Fruit fly (Drosophila melanogaster): ENCODE results near the gene Ocho.

Gene Ocho

DNA sequence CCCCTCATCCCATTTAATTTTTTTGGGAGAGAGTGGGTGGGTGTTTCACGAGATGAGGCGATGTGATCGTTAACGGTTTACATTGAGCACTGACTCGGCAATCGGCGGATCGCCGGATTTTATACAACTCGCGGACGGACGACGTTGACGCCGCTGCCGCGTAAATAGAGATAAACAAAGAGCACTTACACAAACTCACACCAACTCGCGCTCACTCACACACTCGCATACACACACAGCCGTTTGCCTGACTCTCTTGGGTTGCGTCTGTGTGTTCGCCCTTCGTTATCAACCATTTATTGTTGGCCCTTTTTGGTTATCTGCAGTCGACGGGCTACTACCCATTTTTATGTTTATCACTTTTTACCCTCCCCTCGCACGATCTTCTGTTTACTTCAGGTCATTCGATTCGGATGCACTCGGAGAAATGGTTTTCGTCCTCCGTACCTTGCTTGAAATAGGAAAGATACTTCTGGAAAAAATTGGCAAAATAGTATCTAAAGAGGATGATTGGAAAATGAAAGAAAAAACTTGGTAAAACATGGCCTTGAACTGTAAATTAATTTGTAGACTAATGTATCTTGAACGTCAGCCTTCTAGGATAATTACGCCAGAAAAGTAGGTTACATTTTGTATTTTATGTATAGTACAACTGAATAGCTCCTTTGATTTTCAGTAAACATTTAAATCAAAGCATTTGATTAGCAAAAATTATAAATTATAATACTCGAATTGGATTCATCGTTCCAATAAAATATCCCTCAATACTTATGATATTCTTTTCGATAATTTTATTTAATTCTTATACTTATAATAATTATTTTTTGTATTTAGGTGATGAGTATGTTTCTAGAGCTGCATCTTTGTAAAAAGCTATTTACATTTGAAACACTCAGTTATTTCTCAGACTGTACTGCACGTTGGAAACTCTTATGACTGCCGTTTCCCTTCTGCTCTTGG, 3.2 kb downstream of the Ocho start (continued):
- TF ChIP-seq achi (GFP tag; optimal IDR thresholded peaks at IDR 0.05) (peak; percentile 46), Hr38 (GFP tag; optimal IDR thresholded peaks at IDR 0.05) (no peak), Eip75B (GFP tag; optimal IDR thresholded peaks at IDR 0.05) (peak; percentile 19), ss (GFP tag; optimal IDR thresholded peaks at IDR 0.05) (peak; percentile 2 to 65), vri (GFP tag; optimal IDR thresholded peaks at IDR 0.05) (no peak), salr (GFP tag; optimal IDR thresholded peaks at IDR 0.05) (peak; percentile 20 to 82), OdsH (GFP tag; optimal IDR thresholded peaks at IDR 0.05) (peak; percentile 44), CG31627 (GFP tag; optimal IDR thresholded peaks at IDR 0.05) (peak; percentile 65), CG6276 (GFP tag; optimal IDR thresholded peaks at IDR 0.05) (no peak), CG1621 (tag; optimal IDR thresholded peaks at IDR 0.05) (peak; percentile 58), esn (GFP tag; optimal IDR thresholded peaks at IDR 0.05) (peak; percentile 79), dac (GFP tag; optimal IDR thresholded peaks at IDR 0.05) (no peak), CG4318 (GFP tag; optimal IDR thresholded peaks at IDR 0.05) (no peak), Met (GFP tag; optimal IDR thresholded peaks at IDR 0.05) (peak; percentile 60), CG6163 (GFP tag; IDR thresholded peaks at IDR 0.05) (peak; percentile 52), CG7368 (GFP tag; optimal IDR thresholded peaks at IDR 0.05) (no peak), CG8319 (GFP tag; optimal IDR thresholded peaks at IDR 0.05) (peak; percentile 5), Sox15 (GFP tag; optimal IDR thresholded peaks at IDR 0.05) (peak; percentile 72), svp (GFP tag) (peak; percentile 91), Hr39 (GFP tag; optimal IDR thresholded peaks at IDR 0.05) (peak; percentile 67), fkh (GFP tag; optimal IDR thresholded peaks at IDR 0.05) (peak; percentile 92), CG6854 (GFP tag; optimal IDR thresholded peaks at IDR 0.05) (no peak), Eip93F (GFP tag; optimal IDR thresholded peaks at IDR 0.05) (no peak), Ets21C (GFP tag; optimal IDR thresholded peaks at IDR 0.05) (peak; percentile 37)

DNA sequence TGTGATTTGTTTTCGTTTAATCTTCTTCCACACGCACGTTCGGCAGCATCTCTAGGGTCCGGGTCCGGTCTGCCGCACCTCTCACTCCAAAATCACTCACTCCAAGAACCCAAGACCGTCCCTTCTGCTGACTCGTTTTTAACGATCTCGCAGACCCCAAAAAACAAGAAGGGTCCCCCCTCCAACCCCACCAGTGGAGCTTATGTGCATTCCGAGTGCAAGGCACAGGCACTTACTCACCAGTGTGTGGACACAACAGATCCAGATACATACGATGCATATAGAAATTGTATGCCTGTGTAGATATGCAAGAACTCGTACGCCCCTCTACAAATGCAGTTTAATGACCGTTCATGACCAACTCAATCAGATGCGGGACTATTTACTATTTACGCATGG, 3.8 kb downstream of the Ocho start:
- TF ChIP-seq CG6808 (GFP tag; optimal IDR thresholded peaks at IDR 0.05): no peak
- TF ChIP-seq ss (GFP tag; optimal IDR thresholded peaks at IDR 0.05): peak in 1 of 2 experiments; percentile 58
- TF ChIP-seq CG11902 (GFP tag; optimal IDR thresholded peaks at IDR 0.05): no peak
- TF ChIP-seq vri (GFP tag; optimal IDR thresholded peaks at IDR 0.05): peak; percentile 3
- peak; percentile 9 for TF ChIP-seq fkh (GFP tag; optimal IDR thresholded peaks at IDR 0.05)
- TF ChIP-seq Ets96B (tag; optimal IDR thresholded peaks at IDR 0.05): no peak
- peak; percentile 31 for TF ChIP-seq CG6854 (GFP tag; optimal IDR thresholded peaks at IDR 0.05)
- TF ChIP-seq acj6 (GFP tag; optimal IDR thresholded peaks at IDR 0.05): no peak
- peak; percentile 70 for TF ChIP-seq CG1621 (tag; optimal IDR thresholded peaks at IDR 0.05)
- TF ChIP-seq CG6163 (GFP tag; IDR thresholded peaks at IDR 0.05): peak; percentile 51; the same call in 1 of the 3 replicates
- no peak for TF ChIP-seq CG15336 (GFP tag; IDR thresholded peaks at IDR 0.05)
- TF ChIP-seq salr (GFP tag; optimal IDR thresholded peaks at IDR 0.05): no peak

DNA sequence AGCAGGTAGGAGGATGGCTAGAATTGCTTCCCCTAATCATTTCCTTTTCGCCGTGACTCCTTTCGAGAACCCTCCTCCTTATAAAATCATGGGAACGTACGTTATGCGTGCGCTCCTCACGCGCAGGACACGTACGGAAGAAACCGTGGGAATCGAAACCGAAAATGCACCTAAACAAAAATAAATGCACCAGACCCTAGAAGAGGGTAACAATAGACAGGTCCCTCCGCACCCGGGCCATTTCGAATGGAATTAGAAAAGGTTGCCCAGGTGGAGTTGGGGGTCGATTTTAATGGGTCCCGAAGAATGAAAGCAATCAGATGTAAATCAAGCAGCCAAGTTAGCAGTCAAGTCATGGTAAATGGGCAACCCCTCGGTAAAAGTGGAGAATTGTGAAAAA, 4.7 kb downstream of the Ocho start, which contains the start of gene CG3349:
Gene CG3349, plus strand, starts transcription at position 289 of the 400 bp plus-strand sequence.
- no peak for TF ChIP-seq CG6792 (GFP tag; optimal IDR thresholded peaks at IDR 0.05)
- no peak for TF ChIP-seq Lpt (GFP tag; optimal IDR thresholded peaks at IDR 0.05)
- no peak for TF ChIP-seq CG4318 (GFP tag; optimal IDR thresholded peaks at IDR 0.05)
- no peak for TF ChIP-seq CG7368 (GFP tag; optimal IDR thresholded peaks at IDR 0.05)
- no peak for TF ChIP-seq Eip93F (GFP tag; optimal IDR thresholded peaks at IDR 0.05)
- TF ChIP-seq CG8319 (GFP tag; optimal IDR thresholded peaks at IDR 0.05): no peak
- TF ChIP-seq topi (GFP tag; optimal IDR thresholded peaks at IDR 0.05): no peak
- no peak for TF ChIP-seq Sox14 (GFP tag; optimal IDR thresholded peaks at IDR 0.05)
- no peak for TF ChIP-seq OdsH (GFP tag; optimal IDR thresholded peaks at IDR 0.05)
- TF ChIP-seq CG16779 (tag; optimal IDR thresholded peaks at IDR 0.05): no peak
- no peak for TF ChIP-seq CG10631 (GFP tag; optimal IDR thresholded peaks at IDR 0.05)
- TF ChIP-seq ss (GFP tag; optimal IDR thresholded peaks at IDR 0.05): no peak
- no peak for TF ChIP-seq CG31627 (GFP tag; optimal IDR thresholded peaks at IDR 0.05)
- no peak for TF ChIP-seq CG32006 (GFP tag; optimal IDR thresholded peaks at IDR 0.05)
- no peak for TF ChIP-seq CG3032 (tag; optimal IDR thresholded peaks at IDR 0.05)
- TF ChIP-seq lz (GFP tag; optimal IDR thresholded peaks at IDR 0.05): no peak
- no peak for TF ChIP-seq fd85E (GFP tag; optimal IDR thresholded peaks at IDR 0.05)

Measured in whole organism, prepupa.